Fruit fly (Drosophila melanogaster) whole organism, pupa: ENCODE results near the gene CG42693.

ENCODE experiments used
- CG12605 ChIP-seq: fragments of 200-800 bp; sonication (Bioruptor generic); IDR thresholded peaks from 2 replicates; pipeline ENCODE4 v1.3.6; 2022; ENCODE audit warnings: missing biosample characterization, missing genetic modification characterization
- CG13204 ChIP-seq: fragments of 200-800 bp; sonication (Bioruptor generic); optimal IDR thresholded peaks from 2 replicates; lab custom pipeline; 2018; ENCODE audit warnings: missing biosample characterization, mild to moderate bottlenecking, missing genetic modification characterization, moderate library complexity
- Ets98B ChIP-seq: fragments of 200-800 bp; sonication (Bioruptor generic); IDR thresholded peaks from 2 replicates; pipeline ENCODE4 v1.3.6; 2022; ENCODE audit warnings: missing biosample characterization, missing genetic modification characterization
- Pif1A ChIP-seq: fragments of 200-800 bp; sonication (Bioruptor generic); optimal IDR thresholded peaks from 3 replicates; lab custom pipeline; 2016; ENCODE audit warnings: missing biosample characterization, missing genetic modification characterization
- gl ChIP-seq: fragments of 200-800 bp; sonication (Bioruptor generic); optimal IDR thresholded peaks from 2 replicates; lab custom pipeline; 2018; ENCODE audit warnings: missing biosample characterization, mild to moderate bottlenecking, missing genetic modification characterization

DNA sequence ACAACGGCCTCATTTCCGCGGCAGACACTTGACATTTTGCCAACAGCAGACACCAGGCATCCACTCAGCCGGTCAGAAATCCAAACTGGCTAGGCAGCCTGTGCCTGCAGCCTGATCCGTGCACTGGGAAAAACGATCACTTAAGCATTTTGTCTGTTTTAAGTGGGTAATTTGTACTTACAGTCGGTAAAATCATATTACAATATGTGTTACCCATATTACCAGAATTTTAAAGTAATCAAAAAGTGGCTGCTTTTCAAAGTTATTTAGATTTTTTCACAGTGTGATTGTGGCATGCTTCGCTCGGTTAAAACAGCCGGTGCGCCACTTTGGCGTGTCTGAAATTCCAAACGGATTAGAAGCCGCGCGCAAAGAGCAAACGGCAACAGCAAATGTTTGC, 27.4 kb downstream of the CG42693 start:
- peak; percentile 93 for TF ChIP-seq Pif1A (GFP tag; lab: Kevin White, UChicago)
- peak; percentile 99 for TF ChIP-seq Ets98B
- TF ChIP-seq gl (tag; lab: Kevin White, UChicago): peak; percentile 80
- peak; percentile 77 for TF ChIP-seq CG13204 (GFP tag; lab: Kevin White, UChicago)
- TF ChIP-seq CG12605 (GFP tag; lab: Robert Waterston, UW): peak; percentile 96
